Worm (Caenorhabditis elegans): ENCODE data around the gene F41B4.3.

DNA sequence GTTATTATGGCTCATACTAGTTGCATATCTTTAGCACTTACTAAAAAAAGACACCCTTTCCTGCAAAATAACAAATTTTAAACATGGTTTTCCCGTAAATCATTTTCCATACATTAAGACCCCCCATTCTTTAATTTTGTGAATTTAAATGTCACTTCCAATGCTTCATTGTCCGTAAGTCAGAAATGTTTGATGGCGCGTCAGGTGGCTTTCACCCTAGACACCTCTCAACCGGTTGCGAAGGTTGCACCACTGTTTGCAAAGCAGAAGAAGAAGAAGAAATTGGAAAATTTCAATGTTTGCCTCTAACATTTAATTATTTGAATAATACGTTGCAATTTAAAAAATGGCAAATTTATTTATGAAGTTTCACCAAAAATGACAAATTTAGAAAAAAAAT is 34.4 kb downstream of the F41B4.3 start:
- TF ChIP-seq F10E7.11 (tag; optimal IDR thresholded peaks at IDR 0.05): no peak
- no peak for TF ChIP-seq nfya-2 (GFP tag; IDR thresholded peaks at IDR 0.05)
- no peak for TF ChIP-seq tbp1 (GFP tag; optimal IDR thresholded peaks at IDR 0.05)
- no peak for TF ChIP-seq pha-4 (tag; optimal IDR thresholded peaks at IDR 0.05)
- no peak for TF ChIP-seq nfya-1 (tag; optimal IDR thresholded peaks at IDR 0.05; ENCODE audit: borderline replicate concordance, insufficient read depth)
- TF ChIP-seq sptf-2 (GFP tag; optimal IDR thresholded peaks at IDR 0.05): no peak
- TF ChIP-seq nhr-179 (tag; optimal IDR thresholded peaks at IDR 0.05): no peak
- TF ChIP-seq egl-44 (GFP tag; IDR thresholded peaks at IDR 0.05): no peak

Measured in whole organism, young adult.